Worm (Caenorhabditis elegans): ENCODE results near the gene F16B4.2.

The F16B4.2 gene

DNA sequence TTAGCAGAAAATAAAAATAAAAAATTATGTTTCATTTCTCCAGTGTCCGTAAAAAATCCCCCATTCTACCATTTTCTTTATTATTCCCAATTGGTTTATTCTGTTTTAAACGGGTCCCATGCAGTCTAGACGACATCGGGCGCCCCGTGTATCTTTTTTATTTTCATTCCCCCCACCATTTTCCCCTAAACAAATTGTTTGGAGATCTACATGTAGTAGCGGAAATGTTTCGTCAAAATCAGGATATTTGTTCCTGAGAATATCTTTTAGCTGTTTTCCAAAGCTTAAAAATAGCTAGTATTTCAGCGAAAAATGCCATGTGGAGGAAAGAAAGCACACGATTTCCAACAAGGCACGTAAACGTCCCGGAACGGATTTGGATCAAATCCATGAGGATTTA, 12.7 kb upstream of the F16B4.2 start, which contains the start of gene F16B4.5:
TSS of gene F16B4.5 (plus strand) at position 301 of the 400 bp plus-strand sequence.
- TF ChIP-seq ama-1 (optimal IDR thresholded peaks at IDR 0.05), result no peak
- no peak for TF ChIP-seq nhr-77 (tag; optimal IDR thresholded peaks at IDR 0.05)

ce11 chrV:1593799-1594420, 6.9 kb upstream of the F16B4.2 start, which contains the start of gene F16B4.4:
TSS of gene F16B4.4 (plus strand) at chrV:1594019.
- TF ChIP-seq ama-1 (optimal IDR thresholded peaks at IDR 0.05) (peak; percentile 63), nhr-67 (tag; optimal IDR thresholded peaks at IDR 0.05) (no peak), ceh-28 (tag; optimal IDR thresholded peaks at IDR 0.05) (peak; percentile 39), ztf-4 (tag; optimal IDR thresholded peaks at IDR 0.05) (no peak), skn-1 (tag; optimal IDR thresholded peaks at IDR 0.05) (no peak), nhr-23 (tag; optimal IDR thresholded peaks at IDR 0.05) (peak; percentile 19), fkh-10 (GFP tag; optimal IDR thresholded peaks at IDR 0.05) (no peak), pha-4 (tag; optimal IDR thresholded peaks at IDR 0.05) (no peak), unc-62 (GFP tag; optimal IDR thresholded peaks at IDR 0.05) (no peak), nhr-25 (tag; optimal IDR thresholded peaks at IDR 0.05) (peak; percentile 46), unc-39 (tag; optimal IDR thresholded peaks at IDR 0.05) (no peak), lsy-12 (tag; optimal IDR thresholded peaks at IDR 0.05) (peak; percentile 5), elt-1 (tag; optimal IDR thresholded peaks at IDR 0.05) (no peak), lin-39 (tag; optimal IDR thresholded peaks at IDR 0.05) (no peak), mml-1 (tag; optimal IDR thresholded peaks at IDR 0.05) (no peak), pqm-1 (tag; optimal IDR thresholded peaks at IDR 0.05) (no peak), nhr-43 (tag; optimal IDR thresholded peaks at IDR 0.05; ENCODE audit: poor library complexity, severe bottlenecking) (peak; percentile 66)

- no peak for TF ChIP-seq egl-5 (tag; optimal IDR thresholded peaks at IDR 0.05)
- peak; percentile 65 for TF ChIP-seq nhr-23 (tag; optimal IDR thresholded peaks at IDR 0.05)
- peak; percentile 54 for TF ChIP-seq nhr-43 (tag; optimal IDR thresholded peaks at IDR 0.05; ENCODE audit: poor library complexity, severe bottlenecking)
Measured at ce11 chrV:1594554-1595092, 6.2 kb upstream of the F16B4.2 start.

DNA sequence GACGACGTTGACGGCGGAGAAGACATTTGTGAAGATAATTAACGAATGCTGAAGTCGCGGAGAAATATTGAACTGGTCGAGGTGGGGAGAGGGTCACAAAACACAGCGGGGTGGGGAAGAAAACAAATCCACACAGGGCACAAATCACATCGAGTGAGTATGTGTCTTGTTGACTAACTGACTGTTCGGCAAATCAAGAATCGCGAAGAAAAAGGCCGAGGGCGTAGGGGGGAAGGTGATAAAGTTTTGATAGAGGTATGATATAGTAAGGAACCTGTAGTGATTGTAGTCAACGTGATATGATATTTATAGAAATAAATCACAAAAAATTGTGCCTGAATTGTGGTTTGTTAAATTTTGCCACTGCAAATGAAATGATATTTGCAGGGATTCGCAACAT, 7.0 kb downstream of the F16B4.2 start, which contains the start of gene nhr-178:
TSS of gene nhr-178 (minus strand) at position 164 of the 400 bp plus-strand sequence.
- TF ChIP-seq tbx-2 (tag; optimal IDR thresholded peaks at IDR 0.05) (no peak), ama-1 (optimal IDR thresholded peaks at IDR 0.05) (no peak), aly-2 (tag; optimal IDR thresholded peaks at IDR 0.05) (no peak), ceh-82 (tag; optimal IDR thresholded peaks at IDR 0.05) (no peak), ceh-9 (tag; optimal IDR thresholded peaks at IDR 0.05) (no peak), R02D3.7 (tag; optimal IDR thresholded peaks at IDR 0.05) (no peak), nhr-76 (tag; optimal IDR thresholded peaks at IDR 0.05) (no peak), nhr-43 (tag; optimal IDR thresholded peaks at IDR 0.05; ENCODE audit: poor library complexity, severe bottlenecking) (no peak), eor-1 (tag; optimal IDR thresholded peaks at IDR 0.05) (no peak), nhr-12 (tag; optimal IDR thresholded peaks at IDR 0.05) (no peak), nhr-237 (tag; optimal IDR thresholded peaks at IDR 0.05) (no peak), ZK546.5 (tag; optimal IDR thresholded peaks at IDR 0.05) (no peak), mml-1 (tag; optimal IDR thresholded peaks at IDR 0.05) (no peak), snpc-4 (tag; optimal IDR thresholded peaks at IDR 0.05) (no peak), nhr-67 (tag; optimal IDR thresholded peaks at IDR 0.05) (no peak), nhr-77 (tag; optimal IDR thresholded peaks at IDR 0.05) (no peak), lin-39 (tag; optimal IDR thresholded peaks at IDR 0.05) (no peak), unc-39 (tag; optimal IDR thresholded peaks at IDR 0.05) (no peak), pha-4 (tag; optimal IDR thresholded peaks at IDR 0.05) (peak; percentile 34), fkh-2 (tag; optimal IDR thresholded peaks at IDR 0.05) (no peak), ceh-16 (tag; optimal IDR thresholded peaks at IDR 0.05) (no peak), ztf-11 (tag; optimal IDR thresholded peaks at IDR 0.05) (no peak), unc-62 (GFP tag; optimal IDR thresholded peaks at IDR 0.05) (no peak), lin-15B (tag; optimal IDR thresholded peaks at IDR 0.05) (no peak), elt-1 (tag; optimal IDR thresholded peaks at IDR 0.05) (no peak), mdl-1 (tag; optimal IDR thresholded peaks at IDR 0.05) (peak; percentile 13), fos-1 (tag; optimal IDR thresholded peaks at IDR 0.05) (no peak), nhr-28 (tag; optimal IDR thresholded peaks at IDR 0.05) (no peak), egl-5 (tag; optimal IDR thresholded peaks at IDR 0.05) (no peak), lsy-12 (tag; optimal IDR thresholded peaks at IDR 0.05) (no peak), nhr-11 (tag; optimal IDR thresholded peaks at IDR 0.05) (no peak), zag-1 (tag; optimal IDR thresholded peaks at IDR 0.05) (no peak), skn-1 (tag; optimal IDR thresholded peaks at IDR 0.05) (no peak), elt-2 (tag; optimal IDR thresholded peaks at IDR 0.05) (peak; percentile 86), daf-12 (tag; optimal IDR thresholded peaks at IDR 0.05) (no peak), nhr-23 (tag; optimal IDR thresholded peaks at IDR 0.05) (peak; percentile 15), nfya-1 (tag; optimal IDR thresholded peaks at IDR 0.05; ENCODE audit: insufficient read depth) (no peak), hmg-11 (tag; optimal IDR thresholded peaks at IDR 0.05) (no peak), nhr-25 (tag; optimal IDR thresholded peaks at IDR 0.05) (peak; percentile 9), jun-1 (tag; optimal IDR thresholded peaks at IDR 0.05) (peak; percentile 59), egl-27 (tag; optimal IDR thresholded peaks at IDR 0.05) (no peak)

Measured in whole organism, L3 larva.